Fruit fly (Drosophila melanogaster): ENCODE measurements around the gene RpS21.

The RpS21 gene

DNA sequence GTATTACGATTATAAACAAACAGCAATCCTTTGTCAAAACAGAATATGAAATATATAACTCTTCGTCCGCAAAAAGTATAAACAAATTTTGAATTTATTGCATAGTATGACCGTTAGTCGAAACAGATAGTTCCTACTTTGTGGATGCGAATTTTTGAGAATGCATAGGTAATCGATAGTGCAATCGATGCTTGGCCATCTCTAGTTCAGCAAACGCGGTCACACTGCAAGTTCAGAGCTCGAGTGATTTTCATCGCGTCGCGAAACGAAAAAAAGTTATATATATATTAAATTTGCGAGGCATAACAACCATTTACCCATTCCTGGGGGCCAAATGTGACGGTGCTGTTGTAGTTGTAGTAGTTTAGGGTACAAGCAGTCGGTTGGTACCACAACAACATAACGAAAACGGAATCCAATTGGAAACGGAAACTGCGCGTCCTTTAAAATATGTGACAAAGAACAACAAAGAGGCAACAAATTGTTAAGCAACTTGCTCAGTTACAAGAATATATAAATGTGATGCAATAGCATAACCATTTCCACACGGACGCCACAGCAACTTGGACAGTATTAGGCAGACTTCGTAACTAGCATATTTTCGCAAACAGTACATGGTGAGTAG lies 1.2 kb downstream of the RpS21 start, which contains the start of gene CG2991:
CG2991 (plus strand) TSS at position 205 of the 625 bp plus-strand sequence.
- TF ChIP-seq Clk (GFP tag; optimal IDR thresholded peaks at IDR 0.05) = no peak
- peak; percentile 46 for TF ChIP-seq CG14711 (tag; optimal IDR thresholded peaks at IDR 0.05)
- no peak for TF ChIP-seq toe (GFP tag; optimal IDR thresholded peaks at IDR 0.05)
- no peak for TF ChIP-seq tj (GFP tag; optimal IDR thresholded peaks at IDR 0.05)
- no peak for TF ChIP-seq CG5204 (GFP tag; optimal IDR thresholded peaks at IDR 0.05)
- peak; percentile 77 for TF ChIP-seq bab1 (GFP tag; optimal IDR thresholded peaks at IDR 0.05)
- TF ChIP-seq ovo (GFP tag; optimal IDR thresholded peaks at IDR 0.05) = no peak
- no peak for TF ChIP-seq cnc (optimal IDR thresholded peaks at IDR 0.05)
- no peak for TF ChIP-seq CG33017 (tag; optimal IDR thresholded peaks at IDR 0.05)
- TF ChIP-seq CG1620 (GFP tag; optimal IDR thresholded peaks at IDR 0.05) = peak; percentile 58
- TF ChIP-seq kay (GFP tag; ENCODE audit: borderline replicate concordance) = no peak
- peak; percentile 60 for TF ChIP-seq cic (GFP tag; optimal IDR thresholded peaks at IDR 0.05)
- TF ChIP-seq CG12768 (GFP tag; optimal IDR thresholded peaks at IDR 0.05) = peak; percentile 14
- TF ChIP-seq Crg-1 (GFP tag; optimal IDR thresholded peaks at IDR 0.05) = peak; percentile 15
- peak; percentile 55 for TF ChIP-seq CG7101 (tag; optimal IDR thresholded peaks at IDR 0.05)
- TF ChIP-seq Hr96 (GFP tag; optimal IDR thresholded peaks at IDR 0.05) = no peak
- peak; percentile 61 for TF ChIP-seq Mnt (GFP tag; optimal IDR thresholded peaks at IDR 0.05)
- no peak for TF ChIP-seq CG11617 (GFP tag; optimal IDR thresholded peaks at IDR 0.05)
- TF ChIP-seq CG7045 (GFP tag; optimal IDR thresholded peaks at IDR 0.05) = no peak
- no peak for TF ChIP-seq pad (GFP tag; optimal IDR thresholded peaks at IDR 0.05)

DNA sequence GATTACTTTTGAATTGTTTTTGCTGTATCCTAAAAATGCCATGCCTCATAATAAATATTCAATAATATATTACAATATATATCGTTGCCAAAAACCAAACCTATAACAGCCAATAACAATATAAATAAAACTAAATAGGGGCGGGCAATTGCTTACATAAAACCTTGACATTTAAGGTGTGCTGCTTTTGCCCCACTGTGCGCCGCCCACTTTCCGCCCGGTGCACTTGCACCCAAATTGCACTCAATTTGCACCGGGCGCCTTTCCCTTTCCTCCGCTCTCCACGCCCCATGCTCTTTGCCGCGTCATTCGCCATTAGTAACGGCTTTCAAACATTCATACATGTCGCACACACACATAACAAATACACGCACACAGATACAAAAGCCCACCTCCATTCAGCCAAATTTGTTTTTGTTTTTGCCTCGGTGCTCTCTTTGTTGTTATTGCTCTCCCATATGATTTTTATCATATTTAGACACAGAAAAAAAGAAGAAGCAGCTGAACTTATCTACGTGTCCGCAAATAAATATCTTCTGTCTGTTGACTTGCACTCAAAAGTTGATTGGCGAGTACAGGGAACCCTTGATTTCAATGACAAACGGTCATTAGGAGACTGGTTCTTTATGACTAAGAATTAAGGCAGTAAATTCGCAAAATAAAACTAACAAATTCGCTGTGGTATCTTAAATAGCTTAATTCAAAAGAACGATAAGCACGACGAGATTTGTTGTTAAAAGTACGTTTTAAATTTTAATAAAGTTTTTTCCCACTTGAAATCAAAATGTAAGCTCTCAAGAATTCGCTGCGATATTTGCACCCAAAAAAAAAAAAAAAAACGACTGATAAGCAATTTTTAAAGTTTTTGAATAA lies 2.2 kb downstream of the RpS21 start:
- TF ChIP-seq CG7045 (GFP tag; optimal IDR thresholded peaks at IDR 0.05) = peak; percentile 51
- peak; percentile 15 for TF ChIP-seq CG7101 (tag; optimal IDR thresholded peaks at IDR 0.05)
- peak; percentile 30 for TF ChIP-seq pad (GFP tag; optimal IDR thresholded peaks at IDR 0.05)
- peak; percentile 99 for TF ChIP-seq kay (GFP tag; ENCODE audit: borderline replicate concordance)
- no peak for TF ChIP-seq CG1620 (GFP tag; optimal IDR thresholded peaks at IDR 0.05)
- TF ChIP-seq bab1 (GFP tag; optimal IDR thresholded peaks at IDR 0.05) = no peak
- peak; percentile 34 for TF ChIP-seq CG12768 (GFP tag; optimal IDR thresholded peaks at IDR 0.05)
- TF ChIP-seq CG14711 (tag; optimal IDR thresholded peaks at IDR 0.05) = peak; percentile 10
- peak; percentile 65 for TF ChIP-seq CG11617 (GFP tag; optimal IDR thresholded peaks at IDR 0.05)
- peak; percentile 18 for TF ChIP-seq Mnt (GFP tag; optimal IDR thresholded peaks at IDR 0.05)
- peak; percentile 98 for TF ChIP-seq Hr96 (GFP tag; optimal IDR thresholded peaks at IDR 0.05)
- no peak for TF ChIP-seq Clk (GFP tag; optimal IDR thresholded peaks at IDR 0.05)
- peak; percentile 38 for TF ChIP-seq tj (GFP tag; optimal IDR thresholded peaks at IDR 0.05)
- peak in 1 of 2 experiments; percentile 62 for TF ChIP-seq cnc (optimal IDR thresholded peaks at IDR 0.05)
- peak; percentile 40 for TF ChIP-seq CG5204 (GFP tag; optimal IDR thresholded peaks at IDR 0.05)
- TF ChIP-seq CG33017 (tag; optimal IDR thresholded peaks at IDR 0.05) = no peak
- peak; percentile 89 for TF ChIP-seq ovo (GFP tag; optimal IDR thresholded peaks at IDR 0.05)
- TF ChIP-seq Crg-1 (GFP tag; optimal IDR thresholded peaks at IDR 0.05) = peak; percentile 36
- TF ChIP-seq toe (GFP tag; optimal IDR thresholded peaks at IDR 0.05) = peak; percentile 1
- TF ChIP-seq cic (GFP tag; optimal IDR thresholded peaks at IDR 0.05) = peak; percentile 94

DNA sequence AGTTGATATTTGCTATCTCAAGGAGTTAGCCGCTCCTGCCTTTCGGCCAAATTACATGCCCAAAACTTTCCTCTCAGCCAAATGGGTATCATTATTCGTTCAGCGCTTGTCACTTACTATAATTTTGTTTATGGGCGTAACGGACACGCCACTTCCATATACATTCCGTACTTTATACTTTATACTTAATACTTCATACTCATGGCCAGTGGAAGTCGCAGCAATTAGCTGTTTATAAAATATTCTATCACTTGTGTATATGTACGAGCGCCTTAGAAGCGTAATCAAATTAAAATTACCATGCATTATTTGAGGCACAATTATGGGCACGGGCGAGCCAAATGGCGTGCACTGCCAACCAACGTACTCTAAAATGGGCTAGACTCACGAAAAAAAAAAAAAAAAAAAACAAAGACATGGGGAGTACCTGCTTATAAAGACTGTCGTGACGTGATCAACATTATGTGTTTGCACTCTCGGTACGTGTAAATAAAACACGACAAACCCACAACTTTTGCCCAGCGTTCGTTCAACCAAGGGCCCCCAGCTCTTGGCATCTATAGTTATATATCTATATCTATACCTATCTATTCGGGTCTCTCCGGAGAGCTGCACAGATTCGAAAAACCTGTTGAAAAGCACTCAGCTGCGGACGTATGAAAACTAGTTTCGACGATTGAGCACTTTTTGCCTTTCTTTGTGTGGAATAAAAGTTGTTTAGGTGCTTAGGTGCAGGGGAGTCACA lies 5.4 kb downstream of the RpS21 start:
- TF ChIP-seq Hr96 (GFP tag; optimal IDR thresholded peaks at IDR 0.05) (no peak), CG12768 (GFP tag; optimal IDR thresholded peaks at IDR 0.05) (peak; percentile 61), CG14711 (tag; optimal IDR thresholded peaks at IDR 0.05) (no peak), bab1 (GFP tag; optimal IDR thresholded peaks at IDR 0.05) (no peak), CG7101 (tag; optimal IDR thresholded peaks at IDR 0.05) (no peak), cic (GFP tag; optimal IDR thresholded peaks at IDR 0.05) (peak; percentile 38), cnc (optimal IDR thresholded peaks at IDR 0.05) (no peak), toe (GFP tag; optimal IDR thresholded peaks at IDR 0.05) (no peak), CG33017 (tag; optimal IDR thresholded peaks at IDR 0.05) (no peak), Clk (GFP tag; optimal IDR thresholded peaks at IDR 0.05) (no peak), CG7045 (GFP tag; optimal IDR thresholded peaks at IDR 0.05) (no peak), kay (GFP tag; ENCODE audit: borderline replicate concordance) (peak; percentile 68)

DNA sequence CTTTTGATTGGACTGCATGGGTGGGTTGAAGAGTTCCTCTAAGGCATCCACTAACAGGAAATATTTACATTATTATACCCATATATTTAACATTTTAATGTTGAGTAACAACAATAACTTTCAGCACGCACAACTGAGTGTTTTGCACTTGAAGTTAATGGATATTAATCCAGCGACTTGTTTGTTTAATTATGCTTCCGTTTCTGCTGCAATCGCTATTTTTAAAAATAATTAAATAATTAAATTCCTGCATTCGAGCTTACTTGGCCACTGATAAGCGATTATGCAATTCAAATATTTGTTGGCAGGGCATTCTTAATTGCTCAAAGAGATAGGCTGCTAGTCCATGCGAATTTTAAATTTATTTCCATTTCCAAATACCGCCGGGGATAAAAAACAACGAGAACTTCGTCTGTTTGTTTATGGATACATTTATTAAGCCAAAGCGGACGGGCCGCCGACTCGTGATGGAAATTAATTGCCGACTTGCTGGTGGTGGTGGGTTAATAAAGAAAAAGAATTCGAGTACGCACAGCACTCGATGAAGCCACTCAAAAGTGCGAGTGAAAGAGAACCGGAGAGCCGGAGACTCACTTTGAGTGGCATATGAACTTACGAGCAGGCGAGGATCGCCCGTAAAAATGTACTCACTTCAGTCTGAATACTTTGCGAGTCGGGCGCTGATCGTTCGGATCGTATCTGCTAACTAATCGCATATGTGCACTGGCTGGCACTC lies 6.2 kb downstream of the RpS21 start:
- TF ChIP-seq CG33017 (tag; optimal IDR thresholded peaks at IDR 0.05) (peak; percentile 3), Mnt (GFP tag; optimal IDR thresholded peaks at IDR 0.05) (peak; percentile 43), CG7101 (tag; optimal IDR thresholded peaks at IDR 0.05) (no peak), CG12768 (GFP tag; optimal IDR thresholded peaks at IDR 0.05) (no peak), tj (GFP tag; optimal IDR thresholded peaks at IDR 0.05) (peak; percentile 70), CG7045 (GFP tag; optimal IDR thresholded peaks at IDR 0.05) (no peak), bab1 (GFP tag; optimal IDR thresholded peaks at IDR 0.05) (peak; percentile 9), Clk (GFP tag; optimal IDR thresholded peaks at IDR 0.05) (no peak), Crg-1 (GFP tag; optimal IDR thresholded peaks at IDR 0.05) (no peak), pad (GFP tag; optimal IDR thresholded peaks at IDR 0.05) (no peak), CG5204 (GFP tag; optimal IDR thresholded peaks at IDR 0.05) (no peak), cnc (optimal IDR thresholded peaks at IDR 0.05) (no peak), kay (GFP tag; ENCODE audit: borderline replicate concordance) (peak; percentile 30), toe (GFP tag; optimal IDR thresholded peaks at IDR 0.05) (no peak), CG11617 (GFP tag; optimal IDR thresholded peaks at IDR 0.05) (no peak), Hr96 (GFP tag; optimal IDR thresholded peaks at IDR 0.05) (no peak), CG14711 (tag; optimal IDR thresholded peaks at IDR 0.05) (no peak), cic (GFP tag; optimal IDR thresholded peaks at IDR 0.05) (peak; percentile 49), CG1620 (GFP tag; optimal IDR thresholded peaks at IDR 0.05) (no peak), ovo (GFP tag; optimal IDR thresholded peaks at IDR 0.05) (no peak)

All from whole organism, adult.